Worm (Caenorhabditis elegans) whole organism, L4 larva: Measurements from ENCODE around the gene clec-183.

Experiments used
- arid-1 ChIP-seq: fragments of 200-800 bp; sonication (Bioruptor generic); conservative IDR thresholded peaks from 2 replicates; pipeline ENCODE4 v1.3.6; 2022; ENCODE audit warnings: missing genetic modification reagents, missing genetic modification characterization, missing compliant biosample characterization
- cey-2 ChIP-seq: sonication (generic microtip); optimal IDR thresholded peaks from 3 replicates; lab custom pipeline; 2017; ENCODE audit warnings: missing genetic modification characterization, mild to moderate bottlenecking, missing compliant biosample characterization, antibody characterized with exemption, borderline replicate concordance; ENCODE audit not compliant: insufficient read depth
- ctbp-1 ChIP-seq: fragments of 200-800 bp; sonication (Bioruptor generic); IDR thresholded peaks from 2 replicates; pipeline ENCODE4 v1.3.6; 2022; ENCODE audit warnings: missing genetic modification reagents, missing genetic modification characterization, missing compliant biosample characterization
- fos-1 ChIP-seq: fragments of 150-350 bp; optimal IDR thresholded peaks from 2 replicates; lab custom pipeline; 2014; ENCODE audit warnings: missing biosample characterization, missing genetic modification characterization
- gei-8 ChIP-seq: fragments of 200-800 bp; sonication (Bioruptor generic); optimal IDR thresholded peaks from 2 replicates; lab custom pipeline; 2018; ENCODE audit warnings: mild to moderate bottlenecking, missing genetic modification characterization, missing compliant biosample characterization
- mep-1 ChIP-seq: fragments of 150-350 bp; sonication (generic microtip); optimal IDR thresholded peaks from 3 replicates; lab custom pipeline; 2014; ENCODE audit warnings: missing biosample characterization, missing genetic modification characterization
- nhr-10 ChIP-seq: fragments of 150-350 bp; optimal IDR thresholded peaks from 2 replicates; lab custom pipeline; 2014; ENCODE audit warnings: missing biosample characterization, missing genetic modification characterization
- nhr-42 ChIP-seq: fragments of 200-800 bp; sonication (Bioruptor generic); IDR thresholded peaks from 2 replicates; pipeline ENCODE4 v1.3.6; 2022; ENCODE audit warnings: missing genetic modification characterization, missing compliant biosample characterization
- spr-3 ChIP-seq: fragments of 200-800 bp; sonication (Bioruptor generic); optimal IDR thresholded peaks from 2 replicates; lab custom pipeline; 2018; ENCODE audit warnings: mild to moderate bottlenecking, missing genetic modification characterization, missing compliant biosample characterization
- unc-62 ChIP-seq, 3 experiments: fragments of 150-350 bp in 1 of 3; sonication (generic microtip); optimal IDR thresholded peaks in 2 of 3; peaks in 1 of 3; 1 replicate in 1 of 3; 2 replicates in 2 of 3; lab custom pipeline; 2014 to 2017; ENCODE audit warnings: missing biosample characterization in 3 of 3, missing genetic modification characterization in 3 of 3, missing genetic modification reagents in 3 of 3, missing genotype in 1 of 3

- TF ChIP-seq nhr-42 (no peak), ctbp-1 (GFP tag; lab: Robert Waterston, UW) (no peak), arid-1 (GFP tag; lab: Robert Waterston, UW) (no peak), cey-2 (tag; lab: Kevin White, UChicago) (no peak), nhr-10 (tag; lab: Kevin White, UChicago) (no peak), mep-1 (tag; lab: Kevin White, UChicago) (no peak), spr-3 (GFP tag; lab: Kevin White, UChicago) (no peak), fos-1 (tag; lab: Kevin White, UChicago) (no peak), unc-62 (GFP tag; optimal IDR thresholded peaks at IDR 0.05 in 1 of 2; lab: Kevin White, UChicago) (no peak), unc-62 (tag; optimal IDR thresholded peaks at IDR 0.05; lab: Kevin White, UChicago) (no peak), gei-8 (GFP tag; lab: Kevin White, UChicago) (no peak)
Observed at ce11 chrIV:9299145-9299544, 28.7 kb upstream of the clec-183 start, which contains the start of gene F49C12.2.
